Fruit fly (Drosophila melanogaster) whole organism, embryonic: Measurements from ENCODE around the gene stumps.
A peak's percentile ranks its signal among the peaks of the same experiment; 100 is the strongest.

Source experiments
- Antp ChIP-seq: fragments of 200-800 bp; sonication (Bioruptor generic); optimal IDR thresholded peaks from 3 replicates; lab custom pipeline; 2016; ENCODE audit warnings: missing biosample characterization, missing genetic modification characterization
- BtbVII ChIP-seq: fragments of 200-800 bp; sonication (Bioruptor generic); optimal IDR thresholded peaks from 3 replicates; lab custom pipeline; 2017; ENCODE audit warnings: missing biosample characterization, mild to moderate bottlenecking, missing genetic modification characterization
- CG10366 ChIP-seq: fragments of 200-800 bp; sonication (Bioruptor generic); IDR thresholded peaks from 2 replicates; pipeline ENCODE4 v1.3.6; 2022; ENCODE audit warnings: missing biosample characterization, missing genetic modification characterization
- CG12299 ChIP-seq: fragments of 200-800 bp; sonication (Bioruptor generic); optimal IDR thresholded peaks from 2 replicates; lab custom pipeline; 2018; ENCODE audit warnings: missing biosample characterization, mild to moderate bottlenecking, missing genetic modification characterization
- CG12769 ChIP-seq: fragments of 200-800 bp; sonication (Bioruptor generic); optimal IDR thresholded peaks from 2 replicates; lab custom pipeline; 2019; ENCODE audit warnings: missing biosample characterization, mild to moderate bottlenecking, missing genetic modification characterization, moderate library complexity
- CG16779 ChIP-seq: fragments of 200-800 bp; sonication (Bioruptor generic); IDR thresholded peaks from 2 replicates; pipeline ENCODE4 v1.3.6; 2022; ENCODE audit warnings: missing biosample characterization, missing genetic modification characterization
- CG2116 ChIP-seq: fragments of 200-800 bp; sonication (Bioruptor generic); optimal IDR thresholded peaks from 3 replicates; lab custom pipeline; 2018; ENCODE audit warnings: missing biosample characterization, mild to moderate bottlenecking, missing genetic modification characterization
- CG34224 ChIP-seq: fragments of 200-800 bp; sonication (Bioruptor generic); IDR thresholded peaks from 3 replicates; pipeline ENCODE4 v1.3.6; 2022; ENCODE audit warnings: missing biosample characterization, missing genetic modification characterization; ENCODE audit not compliant: partially characterized antibody
- CG3726 ChIP-seq: fragments of 200-800 bp; sonication (Bioruptor generic); IDR thresholded peaks from 3 replicates; pipeline ENCODE4, ENCODE4 v1.3.6; 2022; ENCODE audit warnings: missing biosample characterization, missing genetic modification characterization
- CG4360 ChIP-seq: fragments of 200-800 bp; sonication (Bioruptor generic); IDR thresholded peaks from 2 replicates; pipeline ENCODE4 v1.3.6; 2022; ENCODE audit warnings: missing biosample characterization, missing genetic modification characterization
- CG4424 ChIP-seq: fragments of 200-800 bp; sonication (Bioruptor generic); optimal IDR thresholded peaks from 3 replicates; lab custom pipeline; 2016; ENCODE audit warnings: missing biosample characterization, missing genetic modification characterization
- CG5245 ChIP-seq: fragments of 200-800 bp; sonication (Bioruptor generic); optimal IDR thresholded peaks from 3 replicates; lab custom pipeline; 2016; ENCODE audit warnings: missing biosample characterization, missing genetic modification characterization
- CG7271 ChIP-seq: fragments of 200-800 bp; sonication (Bioruptor generic); optimal IDR thresholded peaks from 2 replicates; lab custom pipeline; 2018; ENCODE audit warnings: missing biosample characterization, mild to moderate bottlenecking, missing genetic modification characterization, moderate library complexity
- CG7372 ChIP-seq: fragments of 200-800 bp; sonication (Bioruptor generic); IDR thresholded peaks from 2 replicates; pipeline ENCODE4 v1.3.6; 2022; ENCODE audit warnings: missing biosample characterization, missing genetic modification characterization
- CG7556 ChIP-seq: fragments of 200-800 bp; sonication (Bioruptor generic); optimal IDR thresholded peaks from 2 replicates; lab custom pipeline; 2017; ENCODE audit warnings: missing biosample characterization, mild to moderate bottlenecking, missing genetic modification characterization
- CG8290 ChIP-seq, 3 experiments: fragments of 200-800 bp; sonication (Bioruptor generic); optimal IDR thresholded peaks; 2 replicates each; lab custom pipeline; 2016 to 2019; ENCODE audit warnings: missing biosample characterization in 3 of 3, missing genetic modification characterization in 3 of 3, mild to moderate bottlenecking in 2 of 3, moderate library complexity in 1 of 3
- CG8478 ChIP-seq: fragments of >200 bp; optimal IDR thresholded peaks from 2 replicates; lab custom pipeline; 2018
- CG8924 ChIP-seq: fragments of 200-800 bp; optimal IDR thresholded peaks from 3 replicates; lab custom pipeline; 2019; ENCODE audit warnings: missing biosample characterization, mild to moderate bottlenecking, missing genetic modification characterization, moderate library complexity
- CG9932 ChIP-seq: fragments of 200-800 bp; sonication (Bioruptor generic); IDR thresholded peaks from 2 replicates; pipeline ENCODE4 v1.3.6; 2022; ENCODE audit warnings: missing biosample characterization, missing genetic modification characterization
- CHES-1-like ChIP-seq: fragments of 200-800 bp; sonication (Bioruptor generic); optimal IDR thresholded peaks from 2 replicates; lab custom pipeline; 2016; ENCODE audit warnings: missing biosample characterization, missing genetic modification characterization
- Dbx ChIP-seq: fragments of 200-800 bp; sonication (Bioruptor generic); IDR thresholded peaks from 3 replicates; pipeline ENCODE4 v1.3.6; 2022; ENCODE audit warnings: missing biosample characterization, missing genetic modification characterization
- Fer1 ChIP-seq: fragments of 200-800 bp; sonication (Bioruptor generic); optimal IDR thresholded peaks from 2 replicates; lab custom pipeline; 2017; ENCODE audit warnings: missing biosample characterization, mild to moderate bottlenecking, missing genetic modification characterization
- Hey ChIP-seq: fragments of 200-800 bp; sonication (Bioruptor generic); optimal IDR thresholded peaks from 3 replicates; lab custom pipeline; 2018; ENCODE audit warnings: missing biosample characterization, mild to moderate bottlenecking, missing genetic modification characterization
- Hr78 ChIP-seq, 2 experiments: fragments of 200-800 bp in 1 of 2; fragments of >200 bp in 1 of 2; sonication (Bioruptor generic) in 1 of 2; optimal IDR thresholded peaks; 2 replicates each; lab custom pipeline; 2017 to 2019; ENCODE audit warnings: missing biosample characterization in 2 of 2, missing genetic modification characterization in 2 of 2, mild to moderate bottlenecking in 1 of 2, moderate library complexity in 1 of 2
- Kr ChIP-seq: fragments of 200-800 bp; sonication (Bioruptor generic); optimal IDR thresholded peaks from 2 replicates; lab custom pipeline; 2017; ENCODE audit warnings: missing biosample characterization, mild to moderate bottlenecking, missing genetic modification characterization
- MTF-1 ChIP-seq: fragments of 200-800 bp; sonication (Bioruptor generic); optimal IDR thresholded peaks from 2 replicates; lab custom pipeline; 2018; ENCODE audit warnings: missing biosample characterization, mild to moderate bottlenecking, missing genetic modification characterization, borderline replicate concordance
- NFAT ChIP-seq: fragments of 200-800 bp; sonication (Bioruptor generic); IDR thresholded peaks from 2 replicates; pipeline ENCODE4 v1.3.6; 2022; ENCODE audit warnings: missing biosample characterization, missing genetic modification characterization
- Neu2 ChIP-seq: fragments of 200-800 bp; sonication (Bioruptor generic); optimal IDR thresholded peaks from 3 replicates; lab custom pipeline; 2016; ENCODE audit warnings: missing biosample characterization, missing genetic modification characterization, borderline replicate concordance
- Nf-YC ChIP-seq: fragments of 200-800 bp; optimal IDR thresholded peaks from 3 replicates; lab custom pipeline; 2019; ENCODE audit warnings: missing biosample characterization, mild to moderate bottlenecking, missing genetic modification characterization, moderate library complexity
- Spps ChIP-seq: fragments of 200-800 bp; sonication (Bioruptor generic); optimal IDR thresholded peaks from 2 replicates; lab custom pipeline; 2018; ENCODE audit warnings: missing biosample characterization, mild to moderate bottlenecking, missing genetic modification characterization
- ac ChIP-seq: fragments of 200-800 bp; sonication (Bioruptor generic); optimal IDR thresholded peaks from 3 replicates; lab custom pipeline; 2017; ENCODE audit warnings: missing biosample characterization, mild to moderate bottlenecking, missing genetic modification characterization
- aop ChIP-seq: fragments of 200-800 bp; sonication (Bioruptor generic); IDR thresholded peaks from 2 replicates; pipeline ENCODE4 v1.3.6; 2022; ENCODE audit warnings: missing biosample characterization, missing genetic modification characterization
- ase ChIP-seq: fragments of 200-800 bp; sonication (Bioruptor generic); IDR thresholded peaks from 3 replicates; pipeline ENCODE4 v1.3.6; 2022; ENCODE audit warnings: missing biosample characterization, missing genetic modification characterization
- bsh ChIP-seq, 2 experiments: fragments of 200-800 bp; sonication (Bioruptor generic); optimal IDR thresholded peaks; 2 replicates each; lab custom pipeline; 2017 to 2018; ENCODE audit warnings: mild to moderate bottlenecking in 2 of 2, missing biosample characterization in 2 of 2, missing genetic modification characterization in 2 of 2, moderate library complexity in 1 of 2
- cg ChIP-seq: fragments of 200-800 bp; sonication (Bioruptor generic); optimal IDR thresholded peaks from 3 replicates; lab custom pipeline; 2019; ENCODE audit warnings: missing biosample characterization, mild to moderate bottlenecking, missing genetic modification characterization, moderate library complexity
- croc ChIP-seq: fragments of 200-800 bp; sonication (Bioruptor generic); conservative IDR thresholded peaks from 3 replicates; pipeline ENCODE4 v1.3.6; 2022; ENCODE audit warnings: missing biosample characterization, missing genetic modification characterization
- da ChIP-seq: fragments of 200-800 bp; sonication (Bioruptor generic); optimal IDR thresholded peaks from 2 replicates; lab custom pipeline; 2016; ENCODE audit warnings: missing biosample characterization, missing genetic modification characterization
- en ChIP-seq: fragments of 200-800 bp; sonication (Bioruptor generic); optimal IDR thresholded peaks from 2 replicates; lab custom pipeline; 2016; ENCODE audit warnings: missing biosample characterization, missing genetic modification characterization
- ham ChIP-seq: fragments of 200-800 bp; sonication (Bioruptor generic); IDR thresholded peaks from 2 replicates; pipeline ENCODE4 v1.3.6; 2022; ENCODE audit warnings: missing biosample characterization, missing genetic modification characterization
- ken ChIP-seq: fragments of 200-800 bp; sonication (Bioruptor generic); IDR thresholded peaks from 3 replicates; pipeline ENCODE4 v1.3.6; 2022; ENCODE audit warnings: missing biosample characterization, missing genetic modification characterization
- nerfin-2 ChIP-seq: fragments of 200-800 bp; sonication (Bioruptor generic); IDR thresholded peaks from 2 replicates; pipeline ENCODE4 v1.3.6; 2022; ENCODE audit warnings: missing biosample characterization, missing genetic modification characterization; ENCODE audit not compliant: partially characterized antibody
- p53 ChIP-seq: fragments of 200-800 bp; sonication (Bioruptor generic); optimal IDR thresholded peaks from 2 replicates; lab custom pipeline; 2016; ENCODE audit warnings: missing biosample characterization, missing genetic modification characterization
- pan ChIP-seq, 4 experiments: fragments of >200 bp in 3 of 4; fragments of 200-800 bp in 1 of 4; sonication (Bioruptor generic) in 1 of 4; optimal IDR thresholded peaks in 3 of 4; IDR thresholded peaks in 1 of 4; 2 replicates each; pipeline versions ENCODE4 v1.3.6 to Lab custom; 2017 to 2022; ENCODE audit warnings: missing biosample characterization in 2 of 4, missing genetic modification characterization in 2 of 4, mixed read lengths in 1 of 4
- pb ChIP-seq: fragments of 200-800 bp; sonication (Bioruptor generic); optimal IDR thresholded peaks from 3 replicates; lab custom pipeline; 2016; ENCODE audit warnings: missing biosample characterization, missing genetic modification characterization
- rib ChIP-seq: fragments of 200-800 bp; sonication (Bioruptor generic); IDR thresholded peaks from 2 replicates; pipeline ENCODE4 v1.3.6; 2022; ENCODE audit warnings: missing biosample characterization, missing genetic modification characterization
- schlank ChIP-seq: fragments of 200-800 bp; sonication (Bioruptor generic); optimal IDR thresholded peaks from 2 replicates; lab custom pipeline; 2018; ENCODE audit warnings: missing biosample characterization, mild to moderate bottlenecking, missing genetic modification characterization
- sens-2 ChIP-seq: fragments of 200-800 bp; sonication (Bioruptor generic); IDR thresholded peaks from 2 replicates; pipeline ENCODE4 v1.3.6; 2022; ENCODE audit warnings: missing biosample characterization, missing genetic modification characterization
- vfl ChIP-seq: fragments of 200-800 bp; sonication (Bioruptor generic); optimal IDR thresholded peaks from 2 replicates; lab custom pipeline; 2016; ENCODE audit warnings: missing biosample characterization, missing genetic modification characterization
- z ChIP-seq: fragments of 200-800 bp; sonication (Bioruptor generic); IDR thresholded peaks from 3 replicates; pipeline ENCODE4 v1.3.6; 2022; ENCODE audit warnings: missing biosample characterization, missing genetic modification characterization

The stumps gene

DNA sequence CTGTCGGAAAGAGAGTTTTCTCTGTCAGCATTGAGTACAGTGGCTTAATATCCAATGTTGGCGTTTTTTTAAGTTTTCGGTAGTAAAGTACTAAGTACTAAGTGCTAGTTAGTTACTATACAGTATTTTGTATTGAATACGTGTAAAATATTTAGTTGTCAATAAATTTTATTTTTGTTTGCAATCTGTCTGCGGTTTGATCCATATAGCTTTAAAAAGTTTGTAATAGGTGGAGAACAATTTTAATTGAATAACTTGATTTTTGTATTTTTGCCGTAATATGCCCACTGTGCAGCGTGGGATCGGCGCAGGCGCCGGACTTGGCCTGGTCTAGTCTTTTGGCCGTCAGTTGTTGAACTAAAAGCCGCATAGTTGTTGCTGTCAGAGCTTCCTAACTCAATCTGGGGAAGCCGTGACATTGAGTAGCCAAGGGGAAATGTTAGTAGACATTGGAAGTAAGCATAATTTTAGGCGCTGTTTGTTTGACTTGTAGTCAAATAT lies 18.6 kb upstream of the stumps start (continued):
- TF ChIP-seq Fer1 (GFP tag; lab: Kevin White, UChicago) (peak; percentile 97), rib (peak; percentile 83), bsh (GFP tag; optimal IDR thresholded peaks at IDR 0.05; lab: Kevin White, UChicago) (peak in 1 of 2 experiments; percentile 85), CG7556 (GFP tag; lab: Kevin White, UChicago) (peak; percentile 97), CG8924 (peak; percentile 94), BtbVII (GFP tag; lab: Kevin White, UChicago) (peak; percentile 92), ham (GFP tag; lab: Robert Waterston, UW) (peak; percentile 68), schlank (tag; lab: Kevin White, UChicago) (peak; percentile 79), da (peak; percentile 51), NFAT (GFP tag; lab: Robert Waterston, UW) (peak; percentile 77), CG7271 (tag; lab: Kevin White, UChicago) (no peak), croc (GFP tag; lab: Robert Waterston, UW) (peak; percentile 77), MTF-1 (GFP tag; lab: Kevin White, UChicago) (peak; percentile 60), CG12299 (tag; lab: Kevin White, UChicago) (peak; percentile 88), Neu2 (peak; percentile 30), CG3726 (peak; percentile 65; the same call in 2 of the 3 replicates), Kr (GFP tag; lab: Kevin White, UChicago) (no peak), CG8290 (GFP tag; optimal IDR thresholded peaks at IDR 0.05; lab: Kevin White, UChicago) (no peak), CG8290 (tag; optimal IDR thresholded peaks at IDR 0.05; lab: Kevin White, UChicago) (peak in 1 of 2 experiments; percentile 60), CG16779 (GFP tag; lab: Robert Waterston, UW) (peak; percentile 72; the same call in 1 of the 2 replicates), Spps (tag; lab: Kevin White, UChicago) (no peak), CG8478 (no peak), cg (no peak), CG2116 (peak; percentile 60), nerfin-2 (GFP tag; lab: Robert Waterston, UW) (no peak), aop (GFP tag; lab: Robert Waterston, UW) (0 out of 2 replicates have a peak, but pooled peaks have one; percentile 33), CHES-1-like (peak; percentile 93), pb (peak; percentile 90), z (GFP tag; lab: Robert Waterston, UW) (0 out of 3 replicates have a peak, but pooled peaks have one; percentile 41), sens-2 (GFP tag; lab: Robert Waterston, UW) (peak; percentile 60), CG4424 (GFP tag; lab: Kevin White, UChicago) (peak; percentile 89), ase (peak; percentile 77; the same call in 2 of the 3 replicates), CG12769 (tag; lab: Kevin White, UChicago) (peak; percentile 77), CG7372 (GFP tag; lab: Robert Waterston, UW) (peak; percentile 83), Hey (peak; percentile 30), Nf-YC (tag; lab: Kevin White, UChicago) (peak; percentile 83), pan (optimal IDR thresholded peaks at IDR 0.05; lab: Kevin White, UChicago) (no peak), pan (GFP tag; optimal IDR thresholded peaks at IDR 0.05 in 1 of 2, IDR thresholded peaks at IDR 0.05 in 1 of 2) (peak in 1 of 2 experiments; percentile 91), CG34224 (GFP tag; lab: Robert Waterston, UW) (no peak), p53 (GFP tag; lab: Kevin White, UChicago) (peak; percentile 67), Antp (GFP tag; lab: Kevin White, UChicago) (peak; percentile 87), ken (GFP tag; lab: Robert Waterston, UW) (peak; percentile 90), Hr78 (GFP tag; optimal IDR thresholded peaks at IDR 0.05; lab: Kevin White, UChicago) (peak in 1 of 2 experiments; percentile 84), en (GFP tag; lab: Kevin White, UChicago) (peak; percentile 78), Dbx (GFP tag; lab: Robert Waterston, UW) (peak; percentile 88), CG9932 (GFP tag; lab: Robert Waterston, UW) (peak; percentile 81), CG10366 (GFP tag; lab: Robert Waterston, UW) (peak; percentile 78), CG5245 (GFP tag; lab: Kevin White, UChicago) (peak; percentile 82), ac (peak; percentile 14), CG4360 (GFP tag; lab: Robert Waterston, UW) (peak; percentile 47), vfl (GFP tag; lab: Kevin White, UChicago) (peak; percentile 90)
